Fruit fly (Drosophila melanogaster) whole organism, embryonic: ENCODE results near the gene CG14402.
A peak's percentile ranks its signal among the peaks of the same experiment; 100 is the strongest.

ENCODE experiments used
- Asciz ChIP-seq: fragments of 200-800 bp; sonication (Bioruptor generic); optimal IDR thresholded peaks from 2 replicates; lab custom pipeline; 2017; ENCODE audit warnings: missing biosample characterization, mild to moderate bottlenecking, missing genetic modification characterization, missing genetic modification reagents
- Blimp-1 ChIP-seq: fragments of 200-800 bp; sonication (Bioruptor generic); optimal IDR thresholded peaks from 3 replicates; lab custom pipeline; 2018; ENCODE audit warnings: missing biosample characterization, missing genetic modification characterization, mild to moderate bottlenecking, moderate library complexity, missing genetic modification reagents
- CG10209 ChIP-seq: fragments of 200-800 bp; sonication (Bioruptor generic); optimal IDR thresholded peaks from 3 replicates; lab custom pipeline; 2017; ENCODE audit warnings: missing biosample characterization, mild to moderate bottlenecking, missing genetic modification characterization, missing genetic modification reagents
- CG10321 ChIP-seq: fragments of 200-800 bp; sonication (Bioruptor generic); IDR thresholded peaks from 2 replicates; pipeline ENCODE4 v1.3.6; 2022; ENCODE audit warnings: missing biosample characterization, missing genetic modification characterization
- CG12071 ChIP-seq: fragments of 200-800 bp; sonication (Bioruptor generic); optimal IDR thresholded peaks from 3 replicates; lab custom pipeline; 2018; ENCODE audit warnings: missing biosample characterization, mild to moderate bottlenecking, missing genetic modification characterization
- CG13894 ChIP-seq: fragments of 200-800 bp; sonication (Bioruptor generic); optimal IDR thresholded peaks from 3 replicates; lab custom pipeline; 2018; ENCODE audit warnings: missing biosample characterization, mild to moderate bottlenecking, missing genetic modification characterization, moderate library complexity
- CG14710 ChIP-seq: fragments of 200-800 bp; sonication (Bioruptor generic); optimal IDR thresholded peaks from 3 replicates; lab custom pipeline; 2019; ENCODE audit warnings: missing biosample characterization, mild to moderate bottlenecking, missing genetic modification characterization, moderate library complexity
- CG14860 ChIP-seq: fragments of 200-800 bp; sonication (Bioruptor generic); IDR thresholded peaks from 3 replicates; pipeline ENCODE4 v1.3.6; 2022; ENCODE audit warnings: missing biosample characterization, missing genetic modification characterization; ENCODE audit not compliant: partially characterized antibody
- CG15269 ChIP-seq: fragments of 200-800 bp; sonication (Bioruptor generic); optimal IDR thresholded peaks from 2 replicates; lab custom pipeline; 2018; ENCODE audit warnings: missing biosample characterization, mild to moderate bottlenecking, missing genetic modification characterization, moderate library complexity
- CG16815 ChIP-seq: fragments of 200-800 bp; sonication (Bioruptor generic); optimal IDR thresholded peaks from 3 replicates; lab custom pipeline; 2017; ENCODE audit warnings: missing biosample characterization, mild to moderate bottlenecking, missing genetic modification characterization
- CG2678 ChIP-seq: fragments of 200-800 bp; sonication (Bioruptor generic); optimal IDR thresholded peaks from 3 replicates; lab custom pipeline; 2019; ENCODE audit warnings: missing biosample characterization, mild to moderate bottlenecking, missing genetic modification characterization, moderate library complexity
- CG30403 ChIP-seq: fragments of 200-800 bp; sonication (Bioruptor generic); optimal IDR thresholded peaks from 3 replicates; lab custom pipeline; 2016; ENCODE audit warnings: missing biosample characterization, missing genetic modification characterization
- CG3065 ChIP-seq: fragments of 200-800 bp; sonication (Bioruptor generic); optimal IDR thresholded peaks from 2 replicates; lab custom pipeline; 2016; ENCODE audit warnings: missing biosample characterization, missing genetic modification characterization
- CG32532 ChIP-seq: fragments of 200-800 bp; sonication (Bioruptor generic); IDR thresholded peaks from 2 replicates; pipeline ENCODE4 v1.3.6; 2022; ENCODE audit warnings: missing biosample characterization, missing genetic modification characterization
- CG33557 ChIP-seq: fragments of 200-800 bp; sonication (Bioruptor generic); optimal IDR thresholded peaks from 2 replicates; lab custom pipeline; 2019; ENCODE audit warnings: missing biosample characterization, mild to moderate bottlenecking, missing genetic modification characterization, moderate library complexity
- CG34224 ChIP-seq: fragments of 200-800 bp; sonication (Bioruptor generic); IDR thresholded peaks from 3 replicates; pipeline ENCODE4 v1.3.6; 2022; ENCODE audit warnings: missing biosample characterization, missing genetic modification characterization; ENCODE audit not compliant: partially characterized antibody
- CG4617 ChIP-seq: fragments of 200-800 bp; sonication (Bioruptor generic); optimal IDR thresholded peaks from 3 replicates; lab custom pipeline; 2016; ENCODE audit warnings: missing biosample characterization, missing genetic modification characterization, borderline replicate concordance
- CG5245 ChIP-seq: fragments of 200-800 bp; sonication (Bioruptor generic); optimal IDR thresholded peaks from 3 replicates; lab custom pipeline; 2016; ENCODE audit warnings: missing biosample characterization, missing genetic modification characterization
- CG7963 ChIP-seq: fragments of 200-800 bp; sonication (Bioruptor generic); IDR thresholded peaks from 3 replicates; pipeline ENCODE4 v1.3.6; 2022; ENCODE audit warnings: missing biosample characterization, missing genetic modification characterization; ENCODE audit not compliant: partially characterized antibody
- CG9932 ChIP-seq: fragments of 200-800 bp; sonication (Bioruptor generic); IDR thresholded peaks from 2 replicates; pipeline ENCODE4 v1.3.6; 2022; ENCODE audit warnings: missing biosample characterization, missing genetic modification characterization
- CHES-1-like ChIP-seq: fragments of 200-800 bp; sonication (Bioruptor generic); optimal IDR thresholded peaks from 2 replicates; lab custom pipeline; 2016; ENCODE audit warnings: missing biosample characterization, missing genetic modification characterization
- E2f2 ChIP-seq: fragments of 200-800 bp; sonication (Bioruptor generic); IDR thresholded peaks from 2 replicates; pipeline ENCODE4 v1.3.6; 2022; ENCODE audit warnings: missing biosample characterization, missing genetic modification characterization
- Eip74EF ChIP-seq, 2 experiments: fragments of 200-800 bp in 1 of 2; fragments of >200 bp in 1 of 2; sonication (Bioruptor generic) in 1 of 2; optimal IDR thresholded peaks; 2 replicates each; lab custom pipeline; 2017 to 2019; ENCODE audit warnings: missing biosample characterization in 2 of 2, missing genetic modification characterization in 2 of 2, mild to moderate bottlenecking in 1 of 2, moderate library complexity in 1 of 2
- Hand ChIP-seq: fragments of 200-800 bp; sonication (Bioruptor generic); optimal IDR thresholded peaks from 2 replicates; lab custom pipeline; 2017; ENCODE audit warnings: mild to moderate bottlenecking, missing biosample characterization, missing genetic modification reagents, missing genetic modification characterization
- Hey ChIP-seq: fragments of 200-800 bp; sonication (Bioruptor generic); optimal IDR thresholded peaks from 3 replicates; lab custom pipeline; 2018; ENCODE audit warnings: missing biosample characterization, mild to moderate bottlenecking, missing genetic modification characterization
- Nf-YB ChIP-seq: fragments of 200-800 bp; sonication (Bioruptor generic); optimal IDR thresholded peaks from 3 replicates; lab custom pipeline; 2019; ENCODE audit warnings: missing biosample characterization, mild to moderate bottlenecking, missing genetic modification characterization, moderate library complexity
- Oli ChIP-seq: fragments of 200-800 bp; sonication (Bioruptor generic); optimal IDR thresholded peaks from 2 replicates; lab custom pipeline; 2018; ENCODE audit warnings: missing biosample characterization, mild to moderate bottlenecking, missing genetic modification characterization, moderate library complexity
- Ptx1 ChIP-seq: fragments of 200-800 bp; sonication (Bioruptor generic); IDR thresholded peaks from 2 replicates; pipeline ENCODE4 v1.3.6; 2022; ENCODE audit warnings: missing biosample characterization, missing genetic modification characterization
- Ravus ChIP-seq: fragments of 200-800 bp; sonication (Bioruptor generic); IDR thresholded peaks from 2 replicates; pipeline ENCODE4 v1.3.6; 2022; ENCODE audit warnings: missing biosample characterization, missing genetic modification characterization
- Xrp1 ChIP-seq: fragments of 200-800 bp; sonication (Bioruptor generic); IDR thresholded peaks from 2 replicates; pipeline ENCODE4 v1.3.6; 2022; ENCODE audit warnings: missing biosample characterization, missing genetic modification characterization
- bab2 ChIP-seq: fragments of 200-800 bp; sonication (Bioruptor generic); optimal IDR thresholded peaks from 2 replicates; lab custom pipeline; 2016; ENCODE audit warnings: missing biosample characterization, missing genetic modification characterization
- cg ChIP-seq: fragments of 200-800 bp; sonication (Bioruptor generic); optimal IDR thresholded peaks from 3 replicates; lab custom pipeline; 2019; ENCODE audit warnings: missing biosample characterization, mild to moderate bottlenecking, missing genetic modification characterization, moderate library complexity
- chm ChIP-seq: fragments of 200-800 bp; sonication (Bioruptor generic); IDR thresholded peaks from 2 replicates; pipeline ENCODE4 v1.3.6; 2022; ENCODE audit warnings: missing biosample characterization, missing genetic modification characterization
- dati ChIP-seq: fragments of 200-800 bp; sonication (Bioruptor generic); IDR thresholded peaks from 2 replicates; pipeline ENCODE4 v1.3.6; 2022; ENCODE audit warnings: missing biosample characterization, missing genetic modification characterization
- dm ChIP-seq: fragments of 200-800 bp; sonication (Bioruptor generic); optimal IDR thresholded peaks from 3 replicates; lab custom pipeline; 2016; ENCODE audit warnings: missing biosample characterization, missing genetic modification characterization
- dmrt99B ChIP-seq: fragments of 200-800 bp; sonication (Bioruptor generic); optimal IDR thresholded peaks from 2 replicates; lab custom pipeline; 2018; ENCODE audit warnings: missing biosample characterization, mild to moderate bottlenecking, missing genetic modification characterization, moderate library complexity
- fd64A ChIP-seq: fragments of 200-800 bp; sonication (Bioruptor generic); optimal IDR thresholded peaks from 3 replicates; lab custom pipeline; 2018; ENCODE audit warnings: missing biosample characterization, mild to moderate bottlenecking, missing genetic modification characterization
- ftz-f1 ChIP-seq: fragments of 200-800 bp; sonication (Bioruptor generic); optimal IDR thresholded peaks from 2 replicates; lab custom pipeline; 2016; ENCODE audit warnings: missing biosample characterization, missing genetic modification characterization
- hb ChIP-seq: fragments of 200-800 bp; sonication (Bioruptor generic); IDR thresholded peaks from 3 replicates; pipeline ENCODE4 v1.3.6; 2022; ENCODE audit warnings: missing biosample characterization, missing genetic modification characterization; ENCODE audit not compliant: partially characterized antibody
- hth ChIP-seq: fragments of >200 bp; optimal IDR thresholded peaks from 2 replicates; lab custom pipeline; 2017; ENCODE audit warnings: inconsistent platforms
- mam ChIP-seq: fragments of 200-800 bp; sonication (Bioruptor generic); optimal IDR thresholded peaks from 3 replicates; lab custom pipeline; 2016; ENCODE audit warnings: missing biosample characterization, missing genetic modification characterization
- p53 ChIP-seq: fragments of 200-800 bp; sonication (Bioruptor generic); optimal IDR thresholded peaks from 2 replicates; lab custom pipeline; 2016; ENCODE audit warnings: missing biosample characterization, missing genetic modification characterization
- ranshi ChIP-seq: fragments of 200-800 bp; sonication (Bioruptor generic); IDR thresholded peaks from 2 replicates; pipeline ENCODE4 v1.3.6; 2022; ENCODE audit warnings: missing biosample characterization, missing genetic modification characterization
- sqz ChIP-seq: fragments of 200-800 bp; sonication (Bioruptor generic); optimal IDR thresholded peaks from 3 replicates; lab custom pipeline; 2018; ENCODE audit warnings: missing biosample characterization, mild to moderate bottlenecking, missing genetic modification characterization
- sr ChIP-seq: fragments of 200-800 bp; sonication (Bioruptor generic); IDR thresholded peaks from 3 replicates; pipeline ENCODE4 v1.3.6; 2022; ENCODE audit warnings: missing biosample characterization, missing genetic modification characterization
- stwl ChIP-seq: fragments of 200-800 bp; sonication (Bioruptor generic); optimal IDR thresholded peaks from 3 replicates; lab custom pipeline; 2018; ENCODE audit warnings: missing biosample characterization, mild to moderate bottlenecking, missing genetic modification characterization, moderate library complexity
- sug ChIP-seq: fragments of 200-800 bp; optimal IDR thresholded peaks from 2 replicates; lab custom pipeline; 2019; ENCODE audit warnings: missing biosample characterization, mild to moderate bottlenecking, missing genetic modification characterization, moderate library complexity
- tgo ChIP-seq: fragments of 200-800 bp; sonication (Bioruptor generic); IDR thresholded peaks from 3 replicates; pipeline ENCODE4 v1.3.6; 2022; ENCODE audit warnings: missing biosample characterization, missing genetic modification characterization
- zen ChIP-seq: fragments of 200-800 bp; sonication (Bioruptor generic); optimal IDR thresholded peaks from 3 replicates; lab custom pipeline; 2018; ENCODE audit warnings: missing biosample characterization, mild to moderate bottlenecking, missing genetic modification characterization, moderate library complexity

CG14402 gene

dm6 chr2L:20881353-20882079 lies 32.4 kb downstream of the CG14402 start (continued):
- TF ChIP-seq mam (peak; percentile 79), Hey (no peak), CG2678 (tag; lab: Kevin White, UChicago) (peak; percentile 69), CG14860 (GFP tag; lab: Robert Waterston, UW) (no peak), ranshi (GFP tag; lab: Robert Waterston, UW) (no peak), zen (tag; lab: Kevin White, UChicago) (no peak), CG16815 (GFP tag; lab: Kevin White, UChicago) (peak; percentile 25), Oli (tag; lab: Kevin White, UChicago) (peak; percentile 38), sr (no peak), Eip74EF (GFP tag; optimal IDR thresholded peaks at IDR 0.05; lab: Kevin White, UChicago) (peak in 1 of 2 experiments; percentile 83), ftz-f1 (GFP tag; lab: Kevin White, UChicago) (no peak), CG5245 (GFP tag; lab: Kevin White, UChicago) (no peak), cg (GFP tag; lab: Kevin White, UChicago) (no peak), CG12071 (GFP tag; lab: Kevin White, UChicago) (no peak), p53 (GFP tag; lab: Kevin White, UChicago) (no peak), CG13894 (tag; lab: Kevin White, UChicago) (peak; percentile 59), Nf-YB (no peak), Asciz (GFP tag; lab: Kevin White, UChicago) (peak; percentile 29), fd64A (GFP tag; lab: Kevin White, UChicago) (no peak), CG3065 (GFP tag; lab: Kevin White, UChicago) (no peak), dmrt99B (tag; lab: Kevin White, UChicago) (peak; percentile 29), hth (lab: Kevin White, UChicago) (no peak), Hand (GFP tag; lab: Kevin White, UChicago) (peak; percentile 14), CG10209 (peak; percentile 44), CG33557 (GFP tag; lab: Kevin White, UChicago) (no peak), stwl (tag; lab: Kevin White, UChicago) (no peak), CG30403 (GFP tag; lab: Kevin White, UChicago) (peak; percentile 59), Ptx1 (GFP tag; lab: Robert Waterston, UW) (peak; percentile 58), Blimp-1 (GFP tag; lab: Kevin White, UChicago) (peak; percentile 22), CG14710 (tag; lab: Kevin White, UChicago) (peak; percentile 6), bab2 (GFP tag; lab: Kevin White, UChicago) (peak; percentile 53), CG15269 (tag; lab: Kevin White, UChicago) (peak; percentile 54), CG34224 (no peak), CHES-1-like (GFP tag; lab: Kevin White, UChicago) (peak; percentile 9), tgo (no peak), chm (GFP tag; lab: Robert Waterston, UW) (no peak), Xrp1 (GFP tag; lab: Robert Waterston, UW) (peak; percentile 37; the same call in 1 of the 2 replicates), dati (GFP tag; lab: Robert Waterston, UW) (0 out of 2 replicates have a peak, but pooled peaks have one; percentile 17), dm (no peak), CG9932 (GFP tag; lab: Robert Waterston, UW) (peak; percentile 84), E2f2 (GFP tag; lab: Robert Waterston, UW) (0 out of 2 replicates have a peak, but pooled peaks have one; percentile 29), CG7963 (GFP tag; lab: Robert Waterston, UW) (no peak), CG32532 (peak; percentile 89), CG4617 (GFP tag; lab: Kevin White, UChicago) (no peak), Ravus (GFP tag; lab: Robert Waterston, UW) (peak; percentile 35), sug (tag; lab: Kevin White, UChicago) (no peak), CG10321 (GFP tag; lab: Robert Waterston, UW) (no peak), sqz (GFP tag; lab: Kevin White, UChicago) (no peak), hb (GFP tag; lab: Robert Waterston, UW) (no peak)
